Fruit fly (Drosophila melanogaster) whole organism, embryonic: Measurements from ENCODE around the gene CG32280.

Source experiments
- CG1602 ChIP-seq: fragments of 200-800 bp; sonication (Bioruptor generic); optimal IDR thresholded peaks from 3 replicates; lab custom pipeline; 2016; ENCODE audit warnings: missing biosample characterization, missing genetic modification characterization
- CG42726 ChIP-seq: fragments of 200-800 bp; sonication (Bioruptor generic); IDR thresholded peaks from 2 replicates; pipeline ENCODE4 v1.3.6; 2022; ENCODE audit warnings: missing biosample characterization, missing genetic modification characterization; ENCODE audit not compliant: partially characterized antibody
- CG7745 ChIP-seq: fragments of 200-800 bp; sonication (Bioruptor generic); optimal IDR thresholded peaks from 2 replicates; lab custom pipeline; 2018; ENCODE audit warnings: missing biosample characterization, mild to moderate bottlenecking, missing genetic modification characterization, moderate library complexity
- CG8478 ChIP-seq: fragments of >200 bp; optimal IDR thresholded peaks from 2 replicates; lab custom pipeline; 2018
- Oaz ChIP-seq: fragments of 200-800 bp; sonication (Bioruptor generic); IDR thresholded peaks from 2 replicates; pipeline ENCODE4 v1.3.6; 2022; ENCODE audit warnings: missing biosample characterization, missing genetic modification characterization
- cg ChIP-seq: fragments of 200-800 bp; sonication (Bioruptor generic); optimal IDR thresholded peaks from 3 replicates; lab custom pipeline; 2019; ENCODE audit warnings: missing biosample characterization, mild to moderate bottlenecking, missing genetic modification characterization, moderate library complexity
- wor ChIP-seq: fragments of 200-800 bp; sonication (Bioruptor generic); IDR thresholded peaks from 2 replicates; pipeline ENCODE4 v1.3.6; 2022; ENCODE audit warnings: missing biosample characterization, missing genetic modification characterization

DNA sequence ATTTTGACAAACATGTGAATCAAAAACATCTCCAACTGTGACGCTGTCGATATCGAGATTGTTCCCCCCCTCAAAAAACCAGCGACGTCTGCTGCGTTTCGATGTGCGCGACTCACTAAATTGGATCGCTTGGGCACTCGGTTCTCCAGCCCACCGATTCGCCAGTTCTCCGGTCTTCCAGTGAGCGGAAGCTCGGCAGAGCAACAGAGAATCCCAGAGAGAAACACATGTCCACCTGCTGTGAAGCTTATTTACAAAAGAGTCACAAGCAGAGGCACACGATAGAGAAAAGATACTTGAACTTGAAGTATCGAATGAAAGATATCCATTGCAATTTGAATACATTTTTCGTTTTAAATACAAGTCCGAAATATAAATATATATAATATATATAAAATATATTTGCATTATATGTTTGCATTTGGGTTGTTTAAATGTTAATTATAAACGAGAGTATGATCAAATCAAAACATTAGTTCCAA is 30.9 kb upstream of the CG32280 start:
- TF ChIP-seq CG7745 (tag; lab: Kevin White, UChicago) (no peak), wor (no peak), CG1602 (GFP tag; lab: Kevin White, UChicago) (no peak), cg (GFP tag; lab: Kevin White, UChicago) (no peak), CG8478 (no peak), Oaz (GFP tag; lab: Robert Waterston, UW) (no peak), CG42726 (GFP tag; lab: Robert Waterston, UW) (no peak)
